Worm (Caenorhabditis elegans) whole organism, young adult: ENCODE measurements around the gene rhgf-2.

Source experiments
- attf-6 ChIP-seq: fragments of 200-800 bp; sonication (Bioruptor generic); IDR thresholded peaks from 2 replicates; pipeline ENCODE4 v1.3.6; 2022; ENCODE audit warnings: missing genetic modification reagents, missing genetic modification characterization, missing compliant biosample characterization
- him-1 ChIP-seq: sonication (generic microtip); optimal IDR thresholded peaks from 2 replicates; lab custom pipeline; 2016; ENCODE audit warnings: missing genotype, missing genetic modification reagents, missing genetic modification characterization, missing compliant biosample characterization
- lin-35 ChIP-seq, 3 experiments: fragments of 150-350 bp in 2 of 3; sonication (generic microtip) in 1 of 3; optimal IDR thresholded peaks; 2 replicates each; lab custom pipeline; 2014 to 2018; ENCODE audit warnings: missing biosample characterization in 3 of 3, missing genetic modification characterization in 3 of 3, missing genetic modification reagents in 3 of 3

DNA sequence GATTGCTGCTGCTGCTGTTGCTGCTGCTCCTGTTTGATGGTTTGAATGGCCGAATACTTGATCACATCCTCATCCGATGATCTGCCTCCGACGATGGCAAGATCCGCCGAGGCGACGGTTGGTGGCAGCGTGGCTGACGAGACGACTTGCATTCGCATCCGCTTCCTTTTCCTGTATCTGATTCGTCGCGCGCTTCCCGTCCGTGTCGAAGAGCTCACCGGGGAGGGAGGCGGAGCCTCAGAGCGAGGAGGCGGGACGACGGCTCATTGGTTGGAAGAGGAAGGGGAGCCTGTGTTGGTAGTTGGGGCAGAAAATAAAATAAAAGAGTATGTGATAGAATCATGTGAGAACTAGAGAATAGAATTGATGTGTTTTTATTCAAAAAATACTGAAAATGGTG, 34.1 kb downstream of the rhgf-2 start:
- no peak for TF ChIP-seq lin-35 (GFP tag; optimal IDR thresholded peaks at IDR 0.05; lab: Kevin White, UChicago)
- TF ChIP-seq him-1 (tag; lab: Kevin White, UChicago) = no peak
- TF ChIP-seq attf-6 (GFP tag; lab: Robert Waterston, UW) = no peak
